Fruit fly (Drosophila melanogaster): ENCODE measurements around the gene Dph2.

DNA sequence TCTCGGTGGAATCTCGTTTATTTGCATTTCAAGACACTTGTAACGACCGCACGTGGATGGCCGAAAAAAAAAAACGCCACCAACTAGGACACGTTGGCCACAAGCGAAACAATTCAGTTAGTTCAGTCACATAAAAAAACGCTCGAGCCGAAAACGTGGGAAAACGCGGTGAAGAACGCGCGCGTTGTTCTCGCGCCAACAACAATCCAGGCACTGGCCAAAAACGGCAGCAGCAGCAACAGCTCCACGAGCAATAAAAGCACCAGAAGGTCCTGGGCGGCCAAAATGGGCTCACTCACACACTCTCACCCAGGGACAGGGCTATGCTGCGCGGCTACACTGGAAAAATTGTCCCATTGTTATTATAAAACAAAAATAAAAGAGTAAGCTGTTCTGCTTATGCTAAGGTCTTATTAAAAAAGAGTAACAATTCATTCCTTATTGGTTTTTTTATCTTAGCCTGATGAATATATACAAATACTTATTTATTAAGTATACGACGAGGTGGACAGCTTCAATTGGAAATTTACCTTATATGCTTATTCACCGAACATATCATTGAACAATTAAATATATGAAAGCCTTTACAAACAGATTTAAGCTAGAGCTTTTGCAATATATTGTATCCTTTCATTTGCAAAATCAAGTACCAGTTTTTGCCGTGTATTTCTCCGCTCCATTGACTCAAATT, 18.3 kb downstream of the Dph2 start, which contains the start of gene btsz:
- TF ChIP-seq kay (GFP tag; ENCODE audit: borderline replicate concordance) = no peak
- TF ChIP-seq CG11617 (GFP tag; optimal IDR thresholded peaks at IDR 0.05) = no peak
- no peak for TF ChIP-seq CG1620 (GFP tag; optimal IDR thresholded peaks at IDR 0.05)

All from whole organism, adult.